Worm (Caenorhabditis elegans) whole organism, L2 larva: ENCODE measurements around the gene srj-40.

ENCODE experiments used
- R02D3.7 ChIP-seq: fragments of 150-350 bp; optimal IDR thresholded peaks from 2 replicates; lab custom pipeline; 2014; ENCODE audit warnings: missing biosample characterization, missing genetic modification characterization
- aly-2 ChIP-seq: fragments of 150-350 bp; optimal IDR thresholded peaks from 2 replicates; lab custom pipeline; 2014; ENCODE audit warnings: missing biosample characterization, missing genetic modification characterization
- ama-1 ChIP-seq: fragments of 150-350 bp; optimal IDR thresholded peaks from 2 replicates; lab custom pipeline; 2018; ENCODE audit warnings: inconsistent platforms
- ceh-82 ChIP-seq: fragments of 150-350 bp; optimal IDR thresholded peaks from 2 replicates; lab custom pipeline; 2014; ENCODE audit warnings: missing biosample characterization, missing genetic modification characterization
- crh-2 ChIP-seq: sonication (generic microtip); optimal IDR thresholded peaks from 2 replicates; lab custom pipeline; 2017; ENCODE audit warnings: missing biosample characterization, missing genetic modification characterization
- elt-1 ChIP-seq: fragments of 150-350 bp; optimal IDR thresholded peaks from 2 replicates; lab custom pipeline; 2014; ENCODE audit warnings: missing biosample characterization, missing genetic modification characterization
- lin-11 ChIP-seq: fragments of 150-350 bp; sonication (generic microtip); optimal IDR thresholded peaks from 2 replicates; lab custom pipeline; 2014; ENCODE audit warnings: missing biosample characterization, missing genetic modification characterization, inconsistent platforms, mixed read lengths
- lin-13 ChIP-seq: fragments of 150-350 bp; optimal IDR thresholded peaks from 2 replicates; lab custom pipeline; 2014; ENCODE audit warnings: missing biosample characterization, missing genetic modification reagents, missing genetic modification characterization
- lin-39 ChIP-seq: fragments of 150-350 bp; optimal IDR thresholded peaks from 2 replicates; lab custom pipeline; 2014; ENCODE audit warnings: missing biosample characterization, missing genetic modification reagents, missing genetic modification characterization
- lsy-2 ChIP-seq, 2 experiments: fragments of 150-350 bp in 1 of 2; sonication (generic microtip) in 1 of 2; optimal IDR thresholded peaks; 2 replicates each; lab custom pipeline; 2014 to 2017; ENCODE audit warnings: missing biosample characterization in 2 of 2, missing genetic modification characterization in 2 of 2
- nhr-25 ChIP-seq: fragments of 150-350 bp; sonication (generic microtip); optimal IDR thresholded peaks from 3 replicates; lab custom pipeline; 2014; ENCODE audit warnings: missing biosample characterization, missing genetic modification characterization
- unc-62 ChIP-seq: fragments of 150-350 bp; optimal IDR thresholded peaks from 2 replicates; lab custom pipeline; 2014; ENCODE audit warnings: missing biosample characterization, missing genetic modification reagents, missing genetic modification characterization
- zag-1 ChIP-seq: fragments of 150-350 bp; optimal IDR thresholded peaks from 2 replicates; lab custom pipeline; 2014; ENCODE audit warnings: missing biosample characterization, missing genetic modification characterization
- ztf-4 ChIP-seq: fragments of 150-350 bp; optimal IDR thresholded peaks from 2 replicates; lab custom pipeline; 2014; ENCODE audit warnings: missing biosample characterization, missing genetic modification characterization

DNA sequence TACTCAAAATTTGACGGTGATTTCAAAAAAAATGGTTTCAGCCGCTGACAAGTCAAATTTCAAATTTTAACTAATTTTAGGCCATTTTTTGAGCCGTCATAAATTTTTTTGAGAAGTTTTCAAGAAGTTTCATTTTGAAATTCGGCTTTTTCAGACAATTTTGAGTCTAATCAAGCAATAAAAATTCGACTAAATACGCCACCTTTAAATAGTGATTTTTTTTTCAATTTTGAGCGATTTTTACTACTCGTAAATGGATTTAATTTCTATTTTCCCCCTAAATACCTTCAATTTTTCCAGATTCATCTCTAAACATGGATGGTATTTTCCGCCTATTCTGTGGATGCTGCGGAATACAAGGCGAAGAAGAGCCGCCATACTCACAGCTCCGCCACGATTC, 42.5 kb downstream of the srj-40 start, which contains the start of gene Y45G5AL.1:
- TF ChIP-seq lin-13 (no peak), lsy-2 (tag; optimal IDR thresholded peaks at IDR 0.05; lab: Kevin White, UChicago) (no peak), lin-39 (tag; lab: Kevin White, UChicago) (no peak), zag-1 (tag; lab: Kevin White, UChicago) (no peak), aly-2 (tag; lab: Kevin White, UChicago) (no peak), unc-62 (GFP tag; lab: Kevin White, UChicago) (no peak), crh-2 (no peak), ama-1 (lab: Kevin White, UChicago) (no peak), elt-1 (tag; lab: Kevin White, UChicago) (no peak), nhr-25 (tag; lab: Kevin White, UChicago) (no peak), ztf-4 (no peak), lin-11 (tag; lab: Kevin White, UChicago) (no peak), ceh-82 (tag; lab: Kevin White, UChicago) (no peak), R02D3.7 (tag; lab: Kevin White, UChicago) (no peak)
